Fruit fly (Drosophila melanogaster): Measurements from ENCODE around the gene CG42464.

DNA sequence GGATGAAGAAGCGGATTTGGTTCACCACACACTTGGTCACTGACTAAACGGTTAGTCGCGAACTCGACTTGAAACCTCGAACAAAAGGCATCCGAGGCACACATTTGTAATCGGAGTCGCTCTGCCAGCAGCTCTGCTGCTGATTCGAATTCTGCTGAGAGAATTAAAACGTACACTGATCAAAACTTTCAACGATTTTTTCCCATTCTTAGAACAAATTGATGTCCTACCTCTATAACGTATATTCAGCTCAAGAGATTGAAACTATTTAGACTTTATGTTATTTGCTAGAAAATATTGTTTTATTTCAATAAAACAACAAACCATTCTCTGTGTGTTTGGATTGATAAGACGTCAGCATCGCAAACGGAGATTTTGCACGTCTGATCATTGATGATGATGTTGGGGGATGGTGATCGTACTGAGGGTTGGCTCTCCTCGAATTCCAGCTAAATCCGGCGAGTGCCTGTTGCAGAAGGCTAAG is 6.2 kb downstream of the CG42464 start, which contains the start of gene CG31778:
- peak; percentile 69 for TF ChIP-seq CG14711 (tag; optimal IDR thresholded peaks at IDR 0.05)
- TF ChIP-seq toe (GFP tag; optimal IDR thresholded peaks at IDR 0.05), result no peak
- TF ChIP-seq CG1620 (GFP tag; optimal IDR thresholded peaks at IDR 0.05), result no peak
- TF ChIP-seq cnc (optimal IDR thresholded peaks at IDR 0.05), result no peak
- no peak for TF ChIP-seq Crg-1 (GFP tag; optimal IDR thresholded peaks at IDR 0.05)
- no peak for TF ChIP-seq ovo (GFP tag; optimal IDR thresholded peaks at IDR 0.05)
- no peak for TF ChIP-seq cic (GFP tag; optimal IDR thresholded peaks at IDR 0.05)
- no peak for TF ChIP-seq Clk (GFP tag; optimal IDR thresholded peaks at IDR 0.05)
- peak; percentile 6 for TF ChIP-seq CG7045 (GFP tag; optimal IDR thresholded peaks at IDR 0.05)
- peak; percentile 73 for TF ChIP-seq CG7101 (tag; optimal IDR thresholded peaks at IDR 0.05)
